Worm (Caenorhabditis elegans): Measurements from ENCODE around the gene usp-46.

Gene usp-46

ce11 chrIII:9786776-9787175, 10.4 kb downstream of the usp-46 start:
- TF ChIP-seq elt-2 (tag; optimal IDR thresholded peaks at IDR 0.05) = peak; percentile 79
- no peak for TF ChIP-seq Y22D7AL.16 (tag; optimal IDR thresholded peaks at IDR 0.05)

- TF ChIP-seq pros-1 (tag; optimal IDR thresholded peaks at IDR 0.05) (no peak), ceh-18 (tag; optimal IDR thresholded peaks at IDR 0.05) (no peak), sdc-2 (tag; optimal IDR thresholded peaks at IDR 0.05) (no peak), pax-1 (tag; optimal IDR thresholded peaks at IDR 0.05) (no peak), nfya-1 (tag; optimal IDR thresholded peaks at IDR 0.05) (peak; percentile 84)
Measured at ce11 chrIII:9789083-9789482, 12.7 kb downstream of the usp-46 start.

- no peak for TF ChIP-seq pqm-1 (tag; optimal IDR thresholded peaks at IDR 0.05)
- TF ChIP-seq ceh-2 (tag; optimal IDR thresholded peaks at IDR 0.05) = no peak
- peak; percentile 51 for TF ChIP-seq nfya-1 (tag; optimal IDR thresholded peaks at IDR 0.05)
- TF ChIP-seq Y22D7AL.16 (tag; optimal IDR thresholded peaks at IDR 0.05) = no peak
- no peak for TF ChIP-seq lim-6 (tag; optimal IDR thresholded peaks at IDR 0.05)
Measured at ce11 chrIII:9789607-9790073, 13.2 kb downstream of the usp-46 start, which contains the start of gene R10E11.5. Gene R10E11.5 (minus strand): TSS chrIII:9789657.

ce11 chrIII:9793592-9794417, 17.4 kb downstream of the usp-46 start, which contains the start of the genes R10E11.9 and mcm-6:
Gene R10E11.9 (minus strand): TSS chrIII:9793642.
Gene mcm-6 (plus strand): TSS chrIII:9794367.
- no peak for TF ChIP-seq pat-9 (tag; optimal IDR thresholded peaks at IDR 0.05)
- TF ChIP-seq F13H6.1 (tag; optimal IDR thresholded peaks at IDR 0.05) = no peak
- no peak for TF ChIP-seq dve-1 (tag; optimal IDR thresholded peaks at IDR 0.05)
- no peak for TF ChIP-seq che-1 (tag; optimal IDR thresholded peaks at IDR 0.05)
- TF ChIP-seq sox-4 (tag; optimal IDR thresholded peaks at IDR 0.05) = no peak
- no peak for TF ChIP-seq K09A11.1 (tag; optimal IDR thresholded peaks at IDR 0.05; ENCODE audit: insufficient read depth)

- TF ChIP-seq F13H6.1 (tag; optimal IDR thresholded peaks at IDR 0.05) (no peak), ceh-31 (tag; optimal IDR thresholded peaks at IDR 0.05) (no peak), sox-4 (tag; optimal IDR thresholded peaks at IDR 0.05) (no peak), pag-3 (tag; optimal IDR thresholded peaks at IDR 0.05; ENCODE audit: borderline replicate concordance) (no peak), hlh-8 (tag; optimal IDR thresholded peaks at IDR 0.05) (no peak), unc-3 (GFP tag; conservative IDR thresholded peaks at IDR 0.05) (no peak), unc-3 (tag; optimal IDR thresholded peaks at IDR 0.05) (no peak), pha-2 (tag; optimal IDR thresholded peaks at IDR 0.05) (no peak)
Measured at ce11 chrIII:9796448-9796847, 20.0 kb downstream of the usp-46 start, which contains the start of gene srxa-10. Gene srxa-10 (minus strand): TSS chrIII:9796548.

ce11 chrIII:9798478-9799157, 22.2 kb downstream of the usp-46 start, which contains the start of gene ZK632.2:
Gene ZK632.2 (plus strand): TSS chrIII:9799107.
- TF ChIP-seq pqm-1 (tag; optimal IDR thresholded peaks at IDR 0.05) (no peak), ref-2 (tag; optimal IDR thresholded peaks at IDR 0.05) (no peak), zip-5 (tag; optimal IDR thresholded peaks at IDR 0.05) (no peak), sdc-2 (tag; optimal IDR thresholded peaks at IDR 0.05) (no peak), ceh-14 (tag; optimal IDR thresholded peaks at IDR 0.05) (no peak), pha-4 (tag; optimal IDR thresholded peaks at IDR 0.05) (no peak), F13H6.1 (tag; optimal IDR thresholded peaks at IDR 0.05) (no peak)

ce11 chrIII:9802045-9802444, 25.6 kb downstream of the usp-46 start:
- TF ChIP-seq zip-5 (tag; optimal IDR thresholded peaks at IDR 0.05) (no peak), pax-1 (tag; optimal IDR thresholded peaks at IDR 0.05) (no peak), ceh-30 (tag; optimal IDR thresholded peaks at IDR 0.05) (no peak), pros-1 (tag; optimal IDR thresholded peaks at IDR 0.05) (no peak), Y22D7AL.16 (tag; optimal IDR thresholded peaks at IDR 0.05) (no peak), nhr-11 (tag; optimal IDR thresholded peaks at IDR 0.05) (no peak), hlh-13 (GFP tag; optimal IDR thresholded peaks at IDR 0.05) (no peak), ceh-6 (GFP tag; optimal IDR thresholded peaks at IDR 0.05) (no peak), ttx-3 (tag; optimal IDR thresholded peaks at IDR 0.05) (no peak), ceh-19 (GFP tag; optimal IDR thresholded peaks at IDR 0.05) (no peak), ceh-18 (tag; optimal IDR thresholded peaks at IDR 0.05) (no peak), pha-2 (tag; optimal IDR thresholded peaks at IDR 0.05) (no peak)

All from whole organism, late embryonic.